Fruit fly (Drosophila melanogaster) whole organism, embryonic: ENCODE results near the gene CG43658.

ENCODE experiments used
- CG10979 ChIP-seq: fragments of 200-800 bp; sonication (Bioruptor generic); optimal IDR thresholded peaks from 2 replicates; lab custom pipeline; 2018; ENCODE audit warnings: missing biosample characterization, mild to moderate bottlenecking, missing genetic modification characterization, moderate library complexity
- CG13775 ChIP-seq: fragments of 200-800 bp; sonication (Bioruptor generic); optimal IDR thresholded peaks from 3 replicates; lab custom pipeline; 2017; ENCODE audit warnings: missing biosample characterization, mild to moderate bottlenecking, missing genetic modification characterization
- CG1529 ChIP-seq: fragments of 200-800 bp; sonication (Bioruptor generic); optimal IDR thresholded peaks from 3 replicates; lab custom pipeline; 2018; ENCODE audit warnings: missing biosample characterization, missing genetic modification characterization
- CG17612 ChIP-seq: fragments of 200-800 bp; sonication (Bioruptor generic); IDR thresholded peaks from 2 replicates; pipeline ENCODE4 v1.3.6; 2022; ENCODE audit warnings: missing biosample characterization, missing genetic modification characterization
- CG7963 ChIP-seq: fragments of 200-800 bp; sonication (Bioruptor generic); IDR thresholded peaks from 3 replicates; pipeline ENCODE4 v1.3.6; 2022; ENCODE audit warnings: missing biosample characterization, missing genetic modification characterization; ENCODE audit not compliant: partially characterized antibody
- Ets97D ChIP-seq: fragments of 200-800 bp; sonication (Bioruptor generic); optimal IDR thresholded peaks from 3 replicates; lab custom pipeline; 2016; ENCODE audit warnings: missing biosample characterization, missing genetic modification characterization
- Mad ChIP-seq: fragments of 200-800 bp; sonication (Bioruptor generic); optimal IDR thresholded peaks from 2 replicates; lab custom pipeline; 2016; ENCODE audit warnings: missing biosample characterization, missing genetic modification characterization
- Med ChIP-seq: fragments of 200-800 bp; sonication (Bioruptor generic); peaks from one replicate; lab custom pipeline; 2016; ENCODE audit warnings: missing biosample characterization, missing genetic modification characterization, mild to moderate bottlenecking, inconsistent platforms, moderate library complexity
- Mrtf ChIP-seq: fragments of 200-800 bp; sonication (Bioruptor generic); IDR thresholded peaks from 3 replicates; pipeline ENCODE4 v1.3.6; 2022; ENCODE audit warnings: missing biosample characterization, missing genetic modification characterization
- Sin3A ChIP-seq: fragments of >200 bp; optimal IDR thresholded peaks from 2 replicates; lab custom pipeline; 2018
- gt ChIP-seq: fragments of 200-800 bp; sonication (Bioruptor generic); IDR thresholded peaks from 2 replicates; pipeline ENCODE4 v1.3.6; 2022; ENCODE audit warnings: missing biosample characterization, missing genetic modification characterization
- hkb ChIP-seq, 2 experiments: fragments of 200-800 bp in 1 of 2; fragments of >200 bp in 1 of 2; sonication (Bioruptor generic) in 1 of 2; IDR thresholded peaks in 1 of 2; optimal IDR thresholded peaks in 1 of 2; 2 replicates each; pipeline versions ENCODE4 v1.3.6 to Lab custom; 2017 to 2022; ENCODE audit warnings: missing biosample characterization in 1 of 2, missing genetic modification characterization in 1 of 2
- sima ChIP-seq: fragments of 200-800 bp; sonication (Bioruptor generic); optimal IDR thresholded peaks from 2 replicates; lab custom pipeline; 2016; ENCODE audit warnings: missing biosample characterization, missing genetic modification characterization
- zfh1 ChIP-seq: fragments of 200-800 bp; sonication (Bioruptor generic); IDR thresholded peaks from 3 replicates; pipeline ENCODE4 v1.3.6; 2022; ENCODE audit warnings: missing biosample characterization, missing genetic modification characterization

DNA sequence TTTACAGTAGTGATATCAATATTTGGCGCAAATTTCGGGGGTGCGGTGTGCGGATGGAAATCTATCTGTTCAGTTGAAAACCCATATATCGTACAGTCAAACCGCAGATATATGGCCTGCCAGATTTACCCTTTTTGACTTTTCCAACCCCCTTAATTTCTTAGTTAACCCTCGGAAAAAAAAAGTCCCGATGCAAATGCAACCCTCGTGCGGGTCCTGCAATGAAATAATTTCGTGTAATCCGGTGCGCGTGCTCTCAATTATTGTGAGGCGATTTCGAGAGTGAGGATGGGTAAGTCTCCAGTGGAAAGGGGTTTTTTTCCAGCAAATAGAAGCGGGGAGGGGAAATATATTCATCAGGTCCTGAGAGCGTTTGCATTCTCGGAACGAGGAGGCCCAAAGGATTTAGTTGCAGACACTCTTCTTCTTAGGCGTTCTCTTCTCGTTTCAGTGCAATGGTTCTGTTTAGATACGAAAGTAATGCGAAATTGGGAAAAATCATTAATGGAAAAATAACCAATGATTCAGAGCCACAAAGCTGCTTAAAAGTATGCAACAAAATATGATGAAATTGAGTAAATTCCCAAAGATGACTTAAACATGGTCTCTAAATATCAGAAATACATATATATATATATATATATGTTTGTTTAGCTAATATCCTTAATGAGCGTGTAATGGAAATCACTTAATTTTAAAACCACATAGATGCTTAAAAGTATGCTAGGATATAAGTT lies 40.1 kb downstream of the CG43658 start:
- no peak for TF ChIP-seq Ets97D (GFP tag; lab: Kevin White, UChicago)
- TF ChIP-seq CG1529 (GFP tag; lab: Kevin White, UChicago) = no peak
- TF ChIP-seq hkb (optimal IDR thresholded peaks at IDR 0.05; lab: Kevin White, UChicago) = no peak
- no peak for TF ChIP-seq hkb (GFP tag; IDR thresholded peaks at IDR 0.05; lab: Robert Waterston, UW)
- TF ChIP-seq Med (GFP tag; lab: Kevin White, UChicago) = no peak
- TF ChIP-seq CG13775 = no peak
- no peak for TF ChIP-seq CG10979 (tag; lab: Kevin White, UChicago)
- no peak for TF ChIP-seq zfh1
- TF ChIP-seq Sin3A (lab: Kevin White, UChicago) = no peak
- TF ChIP-seq CG7963 (GFP tag; lab: Robert Waterston, UW) = no peak
- no peak for TF ChIP-seq Mrtf (GFP tag; lab: Robert Waterston, UW)
- TF ChIP-seq gt = no peak
- no peak for TF ChIP-seq CG17612
- TF ChIP-seq sima = no peak
- TF ChIP-seq Mad = no peak
